Fruit fly (Drosophila melanogaster) whole organism, embryonic: ENCODE measurements around the gene CG43248.
A peak's percentile ranks its signal among the peaks of the same experiment; 100 is the strongest.

Experiments used
- Ada2b ChIP-seq: fragments of 200-800 bp; sonication (Bioruptor generic); IDR thresholded peaks from 2 replicates; pipeline ENCODE4 v1.3.6; 2022; ENCODE audit warnings: missing biosample characterization, missing genetic modification characterization
- Antp ChIP-seq: fragments of 200-800 bp; sonication (Bioruptor generic); optimal IDR thresholded peaks from 3 replicates; lab custom pipeline; 2016; ENCODE audit warnings: missing biosample characterization, missing genetic modification characterization
- CG1024 ChIP-seq: fragments of 200-800 bp; sonication (Bioruptor generic); IDR thresholded peaks from 2 replicates; pipeline ENCODE4 v1.3.6; 2022; ENCODE audit warnings: missing biosample characterization, missing genetic modification characterization
- CG13775 ChIP-seq: fragments of 200-800 bp; sonication (Bioruptor generic); optimal IDR thresholded peaks from 3 replicates; lab custom pipeline; 2017; ENCODE audit warnings: missing biosample characterization, mild to moderate bottlenecking, missing genetic modification characterization
- CG15011 ChIP-seq: fragments of 200-800 bp; sonication (Bioruptor generic); optimal IDR thresholded peaks from 3 replicates; lab custom pipeline; 2018; ENCODE audit warnings: missing biosample characterization, mild to moderate bottlenecking, missing genetic modification characterization
- CG1529 ChIP-seq: fragments of 200-800 bp; sonication (Bioruptor generic); optimal IDR thresholded peaks from 3 replicates; lab custom pipeline; 2018; ENCODE audit warnings: missing biosample characterization, missing genetic modification characterization
- CG1603 ChIP-seq: fragments of 200-800 bp; sonication (Bioruptor generic); optimal IDR thresholded peaks from 2 replicates; lab custom pipeline; 2019; ENCODE audit warnings: missing biosample characterization, mild to moderate bottlenecking, missing genetic modification characterization, moderate library complexity
- CG16863 ChIP-seq: fragments of 200-800 bp; sonication (Bioruptor generic); optimal IDR thresholded peaks from 3 replicates; lab custom pipeline; 2016; ENCODE audit warnings: missing biosample characterization, missing genetic modification characterization
- CG17186 ChIP-seq: fragments of 200-800 bp; sonication (Bioruptor generic); optimal IDR thresholded peaks from 3 replicates; lab custom pipeline; 2017; ENCODE audit warnings: missing biosample characterization, missing genetic modification reagents, missing genetic modification characterization
- CG17359 ChIP-seq: fragments of 200-800 bp; sonication (Bioruptor generic); optimal IDR thresholded peaks from 3 replicates; lab custom pipeline; 2018; ENCODE audit warnings: missing biosample characterization, mild to moderate bottlenecking, missing genetic modification characterization, moderate library complexity
- CG18619 ChIP-seq: fragments of 200-800 bp; sonication (Bioruptor generic); optimal IDR thresholded peaks from 3 replicates; lab custom pipeline; 2017; ENCODE audit warnings: missing biosample characterization, mild to moderate bottlenecking, missing genetic modification characterization
- CG2199 ChIP-seq: fragments of 200-800 bp; sonication (Bioruptor generic); IDR thresholded peaks from 3 replicates; pipeline ENCODE4 v1.3.6; 2022; ENCODE audit warnings: missing biosample characterization, missing genetic modification characterization
- CG2678 ChIP-seq: fragments of 200-800 bp; sonication (Bioruptor generic); optimal IDR thresholded peaks from 3 replicates; lab custom pipeline; 2019; ENCODE audit warnings: missing biosample characterization, mild to moderate bottlenecking, missing genetic modification characterization, moderate library complexity
- CG2712 ChIP-seq: fragments of 200-800 bp; optimal IDR thresholded peaks from 3 replicates; lab custom pipeline; 2019; ENCODE audit warnings: missing biosample characterization, mild to moderate bottlenecking, missing genetic modification characterization, moderate library complexity
- CG32772 ChIP-seq: fragments of 200-800 bp; sonication (Bioruptor generic); IDR thresholded peaks from 2 replicates; pipeline ENCODE4 v1.3.6; 2022; ENCODE audit warnings: missing biosample characterization, missing genetic modification characterization
- CG3407 ChIP-seq: fragments of 200-800 bp; sonication (Bioruptor generic); optimal IDR thresholded peaks from 2 replicates; lab custom pipeline; 2018; ENCODE audit warnings: missing biosample characterization, mild to moderate bottlenecking, missing genetic modification characterization
- CG42726 ChIP-seq: fragments of 200-800 bp; sonication (Bioruptor generic); IDR thresholded peaks from 2 replicates; pipeline ENCODE4 v1.3.6; 2022; ENCODE audit warnings: missing biosample characterization, missing genetic modification characterization; ENCODE audit not compliant: partially characterized antibody
- CG4360 ChIP-seq: fragments of 200-800 bp; sonication (Bioruptor generic); IDR thresholded peaks from 2 replicates; pipeline ENCODE4 v1.3.6; 2022; ENCODE audit warnings: missing biosample characterization, missing genetic modification characterization
- CG5953 ChIP-seq: fragments of 200-800 bp; sonication (Bioruptor generic); IDR thresholded peaks from 2 replicates; pipeline ENCODE4 v1.3.6; 2022; ENCODE audit warnings: missing biosample characterization, missing genetic modification characterization
- CG6175 ChIP-seq: fragments of 200-800 bp; sonication (Bioruptor generic); IDR thresholded peaks from 3 replicates; pipeline ENCODE4 v1.3.6; 2022; ENCODE audit warnings: missing biosample characterization, missing genetic modification characterization
- CG7372 ChIP-seq: fragments of 200-800 bp; sonication (Bioruptor generic); IDR thresholded peaks from 2 replicates; pipeline ENCODE4 v1.3.6; 2022; ENCODE audit warnings: missing biosample characterization, missing genetic modification characterization
- CG8388 ChIP-seq: fragments of 200-800 bp; sonication (Bioruptor generic); optimal IDR thresholded peaks from 2 replicates; lab custom pipeline; 2019; ENCODE audit warnings: missing biosample characterization, mild to moderate bottlenecking, missing genetic modification characterization, moderate library complexity
- Elba2 ChIP-seq: fragments of 200-800 bp; sonication (Bioruptor generic); optimal IDR thresholded peaks from 3 replicates; lab custom pipeline; 2016; ENCODE audit warnings: missing biosample characterization, missing genetic modification characterization
- HHEX ChIP-seq: fragments of 200-800 bp; sonication (Bioruptor generic); optimal IDR thresholded peaks from 3 replicates; lab custom pipeline; 2017; ENCODE audit warnings: missing biosample characterization, mild to moderate bottlenecking, missing genetic modification characterization, missing genetic modification reagents
- HLH4C ChIP-seq: fragments of 200-800 bp; sonication (Bioruptor generic); IDR thresholded peaks from 3 replicates; pipeline ENCODE4 v1.3.6; 2022; ENCODE audit warnings: missing biosample characterization, missing genetic modification characterization; ENCODE audit not compliant: partially characterized antibody
- HmgZ ChIP-seq: fragments of 200-800 bp; sonication (Bioruptor generic); optimal IDR thresholded peaks from 2 replicates; lab custom pipeline; 2018; ENCODE audit warnings: missing biosample characterization, mild to moderate bottlenecking, missing genetic modification characterization
- Hr51 ChIP-seq, 2 experiments: fragments of 200-800 bp; sonication (Bioruptor generic); optimal IDR thresholded peaks; 2 replicates in 1 of 2; 3 replicates in 1 of 2; lab custom pipeline; 2016 to 2018; ENCODE audit warnings: missing biosample characterization in 2 of 2, missing genetic modification characterization in 2 of 2, mild to moderate bottlenecking in 1 of 2, moderate library complexity in 1 of 2
- Nf-YC ChIP-seq: fragments of 200-800 bp; optimal IDR thresholded peaks from 3 replicates; lab custom pipeline; 2019; ENCODE audit warnings: missing biosample characterization, mild to moderate bottlenecking, missing genetic modification characterization, moderate library complexity
- PHDP ChIP-seq: fragments of 200-800 bp; sonication (Bioruptor generic); optimal IDR thresholded peaks from 3 replicates; lab custom pipeline; 2018; ENCODE audit warnings: missing biosample characterization, mild to moderate bottlenecking, missing genetic modification characterization, moderate library complexity
- Six4 ChIP-seq: fragments of 200-800 bp; sonication (Bioruptor generic); optimal IDR thresholded peaks from 2 replicates; lab custom pipeline; 2016; ENCODE audit warnings: missing biosample characterization, missing genetic modification characterization
- Spps ChIP-seq: fragments of 200-800 bp; sonication (Bioruptor generic); optimal IDR thresholded peaks from 2 replicates; lab custom pipeline; 2018; ENCODE audit warnings: missing biosample characterization, mild to moderate bottlenecking, missing genetic modification characterization
- Sry-δ ChIP-seq: fragments of 200-800 bp; sonication (Bioruptor generic); optimal IDR thresholded peaks from 2 replicates; lab custom pipeline; 2016; ENCODE audit warnings: missing biosample characterization, missing genetic modification characterization
- YL-1 ChIP-seq: fragments of 200-800 bp; sonication (Bioruptor generic); optimal IDR thresholded peaks from 3 replicates; lab custom pipeline; 2017; ENCODE audit warnings: missing biosample characterization, mild to moderate bottlenecking, missing genetic modification characterization
- abd-A ChIP-seq: fragments of 200-800 bp; sonication (Bioruptor generic); optimal IDR thresholded peaks from 3 replicates; lab custom pipeline; 2019; ENCODE audit warnings: missing biosample characterization, mild to moderate bottlenecking, missing genetic modification characterization, moderate library complexity
- amos ChIP-seq: fragments of 200-800 bp; sonication (Bioruptor generic); IDR thresholded peaks from 2 replicates; pipeline ENCODE4 v1.3.6; 2022; ENCODE audit warnings: missing biosample characterization, missing genetic modification characterization; ENCODE audit not compliant: partially characterized antibody
- bab2 ChIP-seq: fragments of 200-800 bp; sonication (Bioruptor generic); optimal IDR thresholded peaks from 2 replicates; lab custom pipeline; 2016; ENCODE audit warnings: missing biosample characterization, missing genetic modification characterization
- btn ChIP-seq: fragments of 200-800 bp; sonication (Bioruptor generic); optimal IDR thresholded peaks from 2 replicates; lab custom pipeline; 2016; ENCODE audit warnings: missing biosample characterization, missing genetic modification characterization
- fd96Cb ChIP-seq: fragments of 200-800 bp; sonication (Bioruptor generic); optimal IDR thresholded peaks from 2 replicates; lab custom pipeline; 2018; ENCODE audit warnings: missing biosample characterization, mild to moderate bottlenecking, missing genetic modification characterization, moderate library complexity
- jigr1 ChIP-seq: fragments of 200-800 bp; sonication (Bioruptor generic); IDR thresholded peaks from 3 replicates; pipeline ENCODE4 v1.3.6; 2022; ENCODE audit warnings: missing biosample characterization, missing genetic modification characterization
- nerfin-1 ChIP-seq: fragments of 200-800 bp; sonication (Bioruptor generic); optimal IDR thresholded peaks from 3 replicates; lab custom pipeline; 2019; ENCODE audit warnings: missing biosample characterization, mild to moderate bottlenecking, missing genetic modification characterization, moderate library complexity
- pan ChIP-seq, 4 experiments: fragments of >200 bp in 3 of 4; fragments of 200-800 bp in 1 of 4; sonication (Bioruptor generic) in 1 of 4; optimal IDR thresholded peaks in 3 of 4; IDR thresholded peaks in 1 of 4; 2 replicates each; pipeline versions ENCODE4 v1.3.6 to Lab custom; 2017 to 2022; ENCODE audit warnings: missing biosample characterization in 2 of 4, missing genetic modification characterization in 2 of 4, mixed read lengths in 1 of 4
- phol ChIP-seq: fragments of 200-800 bp; sonication (Bioruptor generic); optimal IDR thresholded peaks from 3 replicates; lab custom pipeline; 2018; ENCODE audit warnings: missing biosample characterization, mild to moderate bottlenecking, missing genetic modification characterization, moderate library complexity
- sens-2 ChIP-seq: fragments of 200-800 bp; sonication (Bioruptor generic); IDR thresholded peaks from 2 replicates; pipeline ENCODE4 v1.3.6; 2022; ENCODE audit warnings: missing biosample characterization, missing genetic modification characterization
- so ChIP-seq: fragments of 200-800 bp; sonication (Bioruptor generic); IDR thresholded peaks from 3 replicates; pipeline ENCODE4 v1.3.6; 2022; ENCODE audit warnings: missing biosample characterization, missing genetic modification characterization
- tap ChIP-seq: fragments of 200-800 bp; optimal IDR thresholded peaks from 3 replicates; lab custom pipeline; 2019; ENCODE audit warnings: missing biosample characterization, mild to moderate bottlenecking, missing genetic modification characterization, moderate library complexity
- vvl ChIP-seq: fragments of 200-800 bp; sonication (Bioruptor generic); IDR thresholded peaks from 2 replicates; pipeline ENCODE4 v1.3.6; 2022; ENCODE audit warnings: missing biosample characterization, missing genetic modification characterization
- zen2 ChIP-seq: fragments of 200-800 bp; sonication (Bioruptor generic); IDR thresholded peaks from 3 replicates; pipeline ENCODE4 v1.3.6; 2022; ENCODE audit warnings: missing biosample characterization, missing genetic modification characterization; ENCODE audit not compliant: partially characterized antibody

CG43248 gene

dm6 chr3L:15533402-15534129 lies 2.3 kb upstream of the CG43248 start (continued):
- no peak for TF ChIP-seq Elba2
- TF ChIP-seq CG2712 = peak; percentile 63
- peak; percentile 3 for TF ChIP-seq CG1529
- TF ChIP-seq vvl (GFP tag; lab: Robert Waterston, UW) = peak; percentile 35; the same call in 1 of the 2 replicates
- no peak for TF ChIP-seq CG18619
- peak; percentile 33 for TF ChIP-seq PHDP (tag; lab: Kevin White, UChicago)
- TF ChIP-seq tap (tag; lab: Kevin White, UChicago) = peak; percentile 43
- no peak for TF ChIP-seq HLH4C (GFP tag; lab: Robert Waterston, UW)
- peak; percentile 62 for TF ChIP-seq abd-A
- TF ChIP-seq CG4360 (GFP tag; lab: Robert Waterston, UW) = 0 out of 2 replicates have a peak, but pooled peaks have one; percentile 26
- TF ChIP-seq HmgZ (tag; lab: Kevin White, UChicago) = peak; percentile 5
- TF ChIP-seq Hr51 (GFP tag; optimal IDR thresholded peaks at IDR 0.05; lab: Kevin White, UChicago) = peak in 1 of 2 experiments; percentile 65
- TF ChIP-seq Sry-δ (GFP tag; lab: Kevin White, UChicago) = peak; percentile 2
- TF ChIP-seq jigr1 = no peak
- TF ChIP-seq CG15011 (GFP tag; lab: Kevin White, UChicago) = no peak
- TF ChIP-seq CG6175 (GFP tag; lab: Robert Waterston, UW) = no peak
- TF ChIP-seq CG2199 (GFP tag; lab: Robert Waterston, UW) = 0 out of 3 replicates have a peak, but pooled peaks have one; percentile 26
- no peak for TF ChIP-seq zen2 (GFP tag; lab: Robert Waterston, UW)
- no peak for TF ChIP-seq CG42726 (GFP tag; lab: Robert Waterston, UW)
- TF ChIP-seq Six4 (GFP tag; lab: Kevin White, UChicago) = peak; percentile 23
- TF ChIP-seq so = peak; percentile 71; the same call in 2 of the 3 replicates
- peak; percentile 49; the same call in 1 of the 2 replicates for TF ChIP-seq CG1024
- TF ChIP-seq CG2678 (tag; lab: Kevin White, UChicago) = peak; percentile 44
- TF ChIP-seq Spps (tag; lab: Kevin White, UChicago) = peak; percentile 34
- no peak for TF ChIP-seq CG7372 (GFP tag; lab: Robert Waterston, UW)
- TF ChIP-seq btn = peak; percentile 37
- no peak for TF ChIP-seq CG5953 (GFP tag; lab: Robert Waterston, UW)
- no peak for TF ChIP-seq pan (optimal IDR thresholded peaks at IDR 0.05; lab: Kevin White, UChicago)
- peak in 1 of 2 experiments; percentile 22 for TF ChIP-seq pan (GFP tag; optimal IDR thresholded peaks at IDR 0.05 in 1 of 2, IDR thresholded peaks at IDR 0.05 in 1 of 2)
- peak; percentile 36 for TF ChIP-seq CG1603 (tag; lab: Kevin White, UChicago)
- peak; percentile 38 for TF ChIP-seq Antp
- TF ChIP-seq sens-2 (GFP tag; lab: Robert Waterston, UW) = peak; percentile 40; the same call in 1 of the 2 replicates
- TF ChIP-seq Ada2b (GFP tag; lab: Robert Waterston, UW) = peak; percentile 33; the same call in 1 of the 2 replicates
- peak; percentile 30 for TF ChIP-seq CG17186
- peak; percentile 16 for TF ChIP-seq nerfin-1 (tag; lab: Kevin White, UChicago)
- peak; percentile 20 for TF ChIP-seq CG8388 (GFP tag; lab: Kevin White, UChicago)
- TF ChIP-seq amos (GFP tag; lab: Robert Waterston, UW) = no peak
- peak; percentile 40 for TF ChIP-seq HHEX (GFP tag; lab: Kevin White, UChicago)
- TF ChIP-seq bab2 (GFP tag; lab: Kevin White, UChicago) = peak; percentile 33
- peak; percentile 57 for TF ChIP-seq CG17359 (tag; lab: Kevin White, UChicago)
- TF ChIP-seq CG13775 (GFP tag; lab: Kevin White, UChicago) = no peak
- TF ChIP-seq fd96Cb (tag; lab: Kevin White, UChicago) = peak; percentile 47
- peak; percentile 10 for TF ChIP-seq phol
- TF ChIP-seq CG16863 (GFP tag; lab: Kevin White, UChicago) = peak; percentile 27
- TF ChIP-seq CG3407 = peak; percentile 11
- TF ChIP-seq CG32772 = 0 out of 2 replicates have a peak, but pooled peaks have one; percentile 4
- TF ChIP-seq YL-1 (GFP tag; lab: Kevin White, UChicago) = no peak
- no peak for TF ChIP-seq Nf-YC (tag; lab: Kevin White, UChicago)
